Worm (Caenorhabditis elegans): ENCODE measurements around the gene K08H10.6.

The K08H10.6 gene

ce11 chrV:9970119-9970518 lies 25.6 kb downstream of the K08H10.6 start (continued):
- TF ChIP-seq F13H6.1 (tag; optimal IDR thresholded peaks at IDR 0.05) (peak; percentile 77), crh-2 (tag; optimal IDR thresholded peaks at IDR 0.05) (peak; percentile 61), nhr-12 (tag; optimal IDR thresholded peaks at IDR 0.05) (no peak), mdl-1 (tag; optimal IDR thresholded peaks at IDR 0.05) (peak in 1 of 2 experiments; percentile 10), peb-1 (tag; optimal IDR thresholded peaks at IDR 0.05) (no peak), unc-62 (GFP tag; optimal IDR thresholded peaks at IDR 0.05) (no peak), ceh-82 (tag; optimal IDR thresholded peaks at IDR 0.05) (no peak), C34F6.9 (tag; optimal IDR thresholded peaks at IDR 0.05) (peak; percentile 41), skn-1 (tag; optimal IDR thresholded peaks at IDR 0.05) (no peak), elt-3 (tag; optimal IDR thresholded peaks at IDR 0.05) (no peak), nhr-237 (tag; optimal IDR thresholded peaks at IDR 0.05) (no peak), nhr-10 (tag; optimal IDR thresholded peaks at IDR 0.05) (no peak), nhr-23 (tag; optimal IDR thresholded peaks at IDR 0.05) (no peak), nhr-21 (tag; optimal IDR thresholded peaks at IDR 0.05) (peak; percentile 25), ztf-1 (GFP tag; conservative IDR thresholded peaks at IDR 0.05) (no peak), ZK546.5 (tag; optimal IDR thresholded peaks at IDR 0.05) (no peak), elt-1 (tag; optimal IDR thresholded peaks at IDR 0.05) (no peak), ztf-4 (tag; optimal IDR thresholded peaks at IDR 0.05) (peak; percentile 40), R02D3.7 (tag; optimal IDR thresholded peaks at IDR 0.05) (no peak)

ce11 chrV:9965891-9966290 lies 29.8 kb downstream of the K08H10.6 start:
- TF ChIP-seq mdl-1 (tag; optimal IDR thresholded peaks at IDR 0.05) (no peak), ceh-16 (tag; optimal IDR thresholded peaks at IDR 0.05) (no peak), snpc-4 (tag; optimal IDR thresholded peaks at IDR 0.05) (no peak), elt-3 (tag; optimal IDR thresholded peaks at IDR 0.05) (no peak), nhr-6 (tag; optimal IDR thresholded peaks at IDR 0.05) (no peak), nhr-77 (tag; optimal IDR thresholded peaks at IDR 0.05) (no peak)

ce11 chrV:9964152-9964785 lies 31.4 kb downstream of the K08H10.6 start:
- TF ChIP-seq unc-55 (GFP tag; optimal IDR thresholded peaks at IDR 0.05) (peak; percentile 34), blmp-1 (tag; optimal IDR thresholded peaks at IDR 0.05; ENCODE audit: insufficient read depth) (no peak)

- TF ChIP-seq dmd-4 (tag; optimal IDR thresholded peaks at IDR 0.05): no peak
- no peak for TF ChIP-seq zag-1 (tag; optimal IDR thresholded peaks at IDR 0.05)
- TF ChIP-seq unc-55 (GFP tag; optimal IDR thresholded peaks at IDR 0.05): no peak
- TF ChIP-seq fos-1 (tag; optimal IDR thresholded peaks at IDR 0.05): no peak
- no peak for TF ChIP-seq unc-62 (GFP tag; optimal IDR thresholded peaks at IDR 0.05)
- no peak for TF ChIP-seq snpc-4 (tag; optimal IDR thresholded peaks at IDR 0.05)
- TF ChIP-seq aly-2 (tag; optimal IDR thresholded peaks at IDR 0.05): no peak
- TF ChIP-seq peb-1 (tag; optimal IDR thresholded peaks at IDR 0.05): no peak
These were observed 32.8 kb downstream of the K08H10.6 start for ce11 chrV:9962916-9963315.

ce11 chrV:9962394-9962793 lies 33.3 kb downstream of the K08H10.6 start, which contains the start of gene madf-4:
TSS of gene madf-4 (minus strand) at chrV:9962494.
- no peak for TF ChIP-seq unc-62 (GFP tag; optimal IDR thresholded peaks at IDR 0.05)
- TF ChIP-seq zag-1 (tag; optimal IDR thresholded peaks at IDR 0.05): no peak
- no peak for TF ChIP-seq elt-3 (tag; optimal IDR thresholded peaks at IDR 0.05)
- TF ChIP-seq blmp-1 (tag; optimal IDR thresholded peaks at IDR 0.05; ENCODE audit: insufficient read depth): no peak
- TF ChIP-seq mdl-1 (tag; optimal IDR thresholded peaks at IDR 0.05): no peak
- no peak for TF ChIP-seq nhr-6 (tag; optimal IDR thresholded peaks at IDR 0.05)
- TF ChIP-seq fos-1 (tag; optimal IDR thresholded peaks at IDR 0.05): no peak
- TF ChIP-seq unc-55 (GFP tag; optimal IDR thresholded peaks at IDR 0.05): no peak
- TF ChIP-seq mbf-1 (tag; optimal IDR thresholded peaks at IDR 0.05): no peak
- no peak for TF ChIP-seq elt-1 (tag; optimal IDR thresholded peaks at IDR 0.05)
- TF ChIP-seq nhr-237 (tag; optimal IDR thresholded peaks at IDR 0.05): no peak
- no peak for TF ChIP-seq nhr-23 (tag; optimal IDR thresholded peaks at IDR 0.05)
- TF ChIP-seq ZK546.5 (tag; optimal IDR thresholded peaks at IDR 0.05): no peak
- TF ChIP-seq nhr-11 (tag; optimal IDR thresholded peaks at IDR 0.05): no peak
- no peak for TF ChIP-seq R02D3.7 (tag; optimal IDR thresholded peaks at IDR 0.05)
- no peak for TF ChIP-seq nhr-12 (tag; optimal IDR thresholded peaks at IDR 0.05)
- TF ChIP-seq snpc-4 (tag; optimal IDR thresholded peaks at IDR 0.05): no peak
- TF ChIP-seq skn-1 (tag; optimal IDR thresholded peaks at IDR 0.05): no peak
- TF ChIP-seq ztf-1 (GFP tag; conservative IDR thresholded peaks at IDR 0.05): no peak
- TF ChIP-seq ztf-11 (tag; optimal IDR thresholded peaks at IDR 0.05): no peak

All from whole organism, L2 larva.